Fruit fly (Drosophila melanogaster): ENCODE data around the gene wgn.

wgn gene

DNA sequence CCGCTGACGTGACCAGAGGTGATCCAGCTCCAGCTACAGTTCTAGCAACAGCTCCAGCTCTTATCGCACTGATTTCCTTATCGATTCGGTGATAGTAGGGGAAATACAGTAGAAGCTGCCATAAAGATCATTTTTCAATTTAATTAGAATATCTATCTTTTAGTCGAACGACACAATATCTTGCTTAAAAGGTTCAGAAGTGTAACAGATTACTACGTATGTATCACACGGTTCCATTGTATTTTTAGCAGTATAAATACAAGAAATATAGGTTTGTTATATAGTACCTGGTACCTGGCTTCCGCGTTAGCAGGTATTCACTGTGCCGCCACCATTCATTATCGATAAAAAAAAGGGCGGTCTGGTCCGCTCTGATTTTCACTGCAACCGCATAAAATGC is 10.2 kb upstream of the wgn start (continued):
- TF ChIP-seq H2.0 (GFP tag; IDR thresholded peaks at IDR 0.05), result peak; percentile 68
- TF ChIP-seq CkIIα-i1 (GFP tag; IDR thresholded peaks at IDR 0.05), result no peak
- 0 out of 2 replicates have a peak, but pooled peaks have one; percentile 22 for TF ChIP-seq Lim3 (GFP tag; IDR thresholded peaks at IDR 0.05)
- 0 out of 2 replicates have a peak, but pooled peaks have one; percentile 16 for TF ChIP-seq CG11696 (GFP tag; IDR thresholded peaks at IDR 0.05)
- TF ChIP-seq Dref (GFP tag; IDR thresholded peaks at IDR 0.05), result no peak
- peak; percentile 80 for TF ChIP-seq caup (GFP tag; optimal IDR thresholded peaks at IDR 0.05; ENCODE audit: severe bottlenecking)
- peak; percentile 74; the same call in 1 of the 2 replicates for TF ChIP-seq CG3847 (GFP tag; IDR thresholded peaks at IDR 0.05)
- TF ChIP-seq Hey (tag; optimal IDR thresholded peaks at IDR 0.05), result peak; percentile 34
- TF ChIP-seq Usf (GFP tag; optimal IDR thresholded peaks at IDR 0.05), result peak; percentile 18
- peak; percentile 70 for TF ChIP-seq gsb-n (tag; optimal IDR thresholded peaks at IDR 0.05)
- TF ChIP-seq Blimp-1 (GFP tag; optimal IDR thresholded peaks at IDR 0.05), result peak; percentile 84
- TF ChIP-seq D (optimal IDR thresholded peaks at IDR 0.05), result no peak
- TF ChIP-seq D (GFP tag; optimal IDR thresholded peaks at IDR 0.05), result peak; percentile 71
- TF ChIP-seq usp (GFP tag; optimal IDR thresholded peaks at IDR 0.05), result no peak
- peak; percentile 68 for TF ChIP-seq dmrt11E (tag; optimal IDR thresholded peaks at IDR 0.05)
- TF ChIP-seq CG15073 (GFP tag; optimal IDR thresholded peaks at IDR 0.05), result peak; percentile 31
- peak; percentile 70 for TF ChIP-seq B-H1 (GFP tag; IDR thresholded peaks at IDR 0.05)
- peak; percentile 74 for TF ChIP-seq jumu (GFP tag; optimal IDR thresholded peaks at IDR 0.05)
- peak; percentile 72 for TF ChIP-seq Ada2b (GFP tag; IDR thresholded peaks at IDR 0.05)
- peak; percentile 15 for TF ChIP-seq YL-1 (GFP tag; optimal IDR thresholded peaks at IDR 0.05)
- TF ChIP-seq Meics (GFP tag; optimal IDR thresholded peaks at IDR 0.05), result peak; percentile 84
- peak; percentile 89 for TF ChIP-seq Sox102F (GFP tag; optimal IDR thresholded peaks at IDR 0.05)
- TF ChIP-seq Fer3 (tag; optimal IDR thresholded peaks at IDR 0.05), result peak; percentile 88
- TF ChIP-seq CG6683 (GFP tag; optimal IDR thresholded peaks at IDR 0.05), result peak; percentile 67
- no peak for TF ChIP-seq Sry-β (GFP tag; optimal IDR thresholded peaks at IDR 0.05)
- TF ChIP-seq dan (GFP tag; IDR thresholded peaks at IDR 0.05), result no peak
- peak; percentile 77 for TF ChIP-seq zen (tag; optimal IDR thresholded peaks at IDR 0.05)
- TF ChIP-seq CG7271 (tag; optimal IDR thresholded peaks at IDR 0.05), result peak; percentile 32
- TF ChIP-seq Hr3 (GFP tag; optimal IDR thresholded peaks at IDR 0.05), result peak; percentile 69
- peak; percentile 84 for TF ChIP-seq phol (tag; optimal IDR thresholded peaks at IDR 0.05)
- peak; percentile 20; the same call in 1 of the 2 replicates for TF ChIP-seq bowl (GFP tag; IDR thresholded peaks at IDR 0.05)
- peak; percentile 57 for TF ChIP-seq CG6272 (GFP tag; IDR thresholded peaks at IDR 0.05)
- no peak for TF ChIP-seq Gsc (GFP tag; IDR thresholded peaks at IDR 0.05)
- TF ChIP-seq ssp (GFP tag; IDR thresholded peaks at IDR 0.05), result peak; percentile 65
- TF ChIP-seq prd (optimal IDR thresholded peaks at IDR 0.05), result no peak
- peak; percentile 85; the same call in 2 of the 3 replicates for TF ChIP-seq prd (GFP tag; IDR thresholded peaks at IDR 0.05)
- no peak for TF ChIP-seq hth (optimal IDR thresholded peaks at IDR 0.05)
- TF ChIP-seq CG11247 (GFP tag; IDR thresholded peaks at IDR 0.05), result no peak; the same call in 1 of the 2 replicates
- TF ChIP-seq CG11093 (GFP tag; IDR thresholded peaks at IDR 0.05), result no peak; the same call in 2 of the 3 replicates
- TF ChIP-seq Nf-YA (GFP tag; IDR thresholded peaks at IDR 0.05), result peak; percentile 62; the same call in 1 of the 2 replicates
- TF ChIP-seq CG5245 (GFP tag; optimal IDR thresholded peaks at IDR 0.05), result peak; percentile 74
- TF ChIP-seq HmgZ (tag; optimal IDR thresholded peaks at IDR 0.05), result peak; percentile 82
- TF ChIP-seq CG13123 (GFP tag; optimal IDR thresholded peaks at IDR 0.05), result peak; percentile 46
- peak; percentile 41 for TF ChIP-seq CG3995 (GFP tag; optimal IDR thresholded peaks at IDR 0.05)
- TF ChIP-seq CG1529 (GFP tag; optimal IDR thresholded peaks at IDR 0.05), result peak; percentile 67
- TF ChIP-seq org-1 (GFP tag; optimal IDR thresholded peaks at IDR 0.05), result peak; percentile 66
- TF ChIP-seq tio (GFP tag; optimal IDR thresholded peaks at IDR 0.05), result peak; percentile 58
- TF ChIP-seq mam (GFP tag; optimal IDR thresholded peaks at IDR 0.05), result peak; percentile 74
- peak; percentile 65 for TF ChIP-seq fd64A (GFP tag; optimal IDR thresholded peaks at IDR 0.05)
- peak; percentile 90 for TF ChIP-seq CG17359 (tag; optimal IDR thresholded peaks at IDR 0.05)
- TF ChIP-seq CG6175 (GFP tag; IDR thresholded peaks at IDR 0.05), result no peak
- no peak for TF ChIP-seq hbn (GFP tag; IDR thresholded peaks at IDR 0.05; ENCODE audit: partially characterized antibody)
